Worm (Caenorhabditis elegans) whole organism, midembryonic: ENCODE results near the gene max-2.

ENCODE experiments used
- T22C8.4 ChIP-seq: fragments of 200-800 bp; sonication (Bioruptor generic); IDR thresholded peaks from 2 replicates; pipeline ENCODE4 v1.3.6; 2022; ENCODE audit warnings: missing genetic modification characterization, missing compliant biosample characterization
- med-1 ChIP-seq: sonication (generic microtip); optimal IDR thresholded peaks from 2 replicates; lab custom pipeline; 2017; ENCODE audit warnings: missing genetic modification characterization, mild to moderate bottlenecking, missing compliant biosample characterization, antibody characterized with exemption, missing genetic modification reagents; ENCODE audit not compliant: insufficient read depth
- ztf-23 ChIP-seq: fragments of 200-800 bp; sonication (Bioruptor generic); IDR thresholded peaks from 2 replicates; pipeline ENCODE4 v1.3.6; 2022; ENCODE audit warnings: missing genetic modification reagents, missing genetic modification characterization, missing compliant biosample characterization

- TF ChIP-seq T22C8.4 (GFP tag; lab: Robert Waterston, UW) (no peak), med-1 (GFP tag; lab: Kevin White, UChicago) (no peak), ztf-23 (GFP tag; lab: Robert Waterston, UW) (no peak)
These were observed 11.1 kb upstream of the max-2 start, which contains the start of gene F18A11.3 for ce11 chrII:13036717-13037116.
